Fruit fly (Drosophila melanogaster) whole organism, pupa: ENCODE measurements around the gene Sirt4.

Experiments
- CG10348 ChIP-seq: fragments of 200-800 bp; sonication (Bioruptor generic); IDR thresholded peaks from 2 replicates; pipeline ENCODE4 v1.3.6; 2022; ENCODE audit warnings: missing biosample characterization, missing genetic modification characterization
- CG12605 ChIP-seq: fragments of 200-800 bp; sonication (Bioruptor generic); IDR thresholded peaks from 2 replicates; pipeline ENCODE4 v1.3.6; 2022; ENCODE audit warnings: missing biosample characterization, missing genetic modification characterization
- CG13204 ChIP-seq: fragments of 200-800 bp; sonication (Bioruptor generic); optimal IDR thresholded peaks from 2 replicates; lab custom pipeline; 2018; ENCODE audit warnings: missing biosample characterization, mild to moderate bottlenecking, missing genetic modification characterization, moderate library complexity
- CG14655 ChIP-seq: fragments of 200-800 bp; sonication (Bioruptor generic); optimal IDR thresholded peaks from 3 replicates; lab custom pipeline; 2017; ENCODE audit warnings: mild to moderate bottlenecking, missing biosample characterization, missing genetic modification reagents, missing genetic modification characterization
- CG15710 ChIP-seq: fragments of 200-800 bp; sonication (Bioruptor generic); optimal IDR thresholded peaks from 2 replicates; lab custom pipeline; 2018; ENCODE audit warnings: missing biosample characterization, mild to moderate bottlenecking, missing genetic modification characterization, moderate library complexity
- CG17806 ChIP-seq: fragments of 200-800 bp; sonication (Bioruptor generic); optimal IDR thresholded peaks from 2 replicates; lab custom pipeline; 2018; ENCODE audit warnings: missing biosample characterization, mild to moderate bottlenecking, missing genetic modification characterization, moderate library complexity
- CG32121 ChIP-seq: fragments of 200-800 bp; sonication (Bioruptor generic); IDR thresholded peaks from 2 replicates; pipeline ENCODE4 v1.3.6; 2022; ENCODE audit warnings: missing biosample characterization, missing genetic modification characterization
- CG34367 ChIP-seq: fragments of 200-800 bp; sonication (Bioruptor generic); optimal IDR thresholded peaks from 2 replicates; lab custom pipeline; 2018; ENCODE audit warnings: missing biosample characterization, mild to moderate bottlenecking, missing genetic modification characterization
- CG4496 ChIP-seq: fragments of 200-800 bp; sonication (Bioruptor generic); IDR thresholded peaks from 3 replicates; pipeline ENCODE4 v1.3.6; 2022; ENCODE audit warnings: missing biosample characterization, missing genetic modification characterization
- CG8159 ChIP-seq: fragments of 200-800 bp; sonication (Bioruptor generic); optimal IDR thresholded peaks from 3 replicates; lab custom pipeline; 2018; ENCODE audit warnings: missing biosample characterization, mild to moderate bottlenecking, missing genetic modification characterization, moderate library complexity
- CG8301 ChIP-seq: fragments of 200-800 bp; sonication (Bioruptor generic); optimal IDR thresholded peaks from 2 replicates; lab custom pipeline; 2018; ENCODE audit warnings: missing biosample characterization, mild to moderate bottlenecking, missing genetic modification characterization
- CG9948 ChIP-seq: fragments of 200-800 bp; sonication (Bioruptor generic); optimal IDR thresholded peaks from 2 replicates; lab custom pipeline; 2018; ENCODE audit warnings: missing biosample characterization, mild to moderate bottlenecking, missing genetic modification characterization, moderate library complexity
- D1 ChIP-seq: fragments of 200-800 bp; sonication (Bioruptor generic); optimal IDR thresholded peaks from 2 replicates; lab custom pipeline; 2018; ENCODE audit warnings: missing biosample characterization, mild to moderate bottlenecking, missing genetic modification characterization, moderate library complexity
- EcR ChIP-seq: fragments of 200-800 bp; sonication (Bioruptor generic); optimal IDR thresholded peaks from 3 replicates; lab custom pipeline; 2019; ENCODE audit warnings: missing biosample characterization, missing genetic modification characterization, mild to moderate bottlenecking, moderate library complexity, missing genetic modification reagents
- Ets98B ChIP-seq: fragments of 200-800 bp; sonication (Bioruptor generic); IDR thresholded peaks from 2 replicates; pipeline ENCODE4 v1.3.6; 2022; ENCODE audit warnings: missing biosample characterization, missing genetic modification characterization
- Pif1A ChIP-seq: fragments of 200-800 bp; sonication (Bioruptor generic); optimal IDR thresholded peaks from 3 replicates; lab custom pipeline; 2016; ENCODE audit warnings: missing biosample characterization, missing genetic modification characterization
- Pif1B ChIP-seq: fragments of 200-800 bp; sonication (Bioruptor generic); optimal IDR thresholded peaks from 3 replicates; lab custom pipeline; 2016; ENCODE audit warnings: missing biosample characterization, missing genetic modification characterization
- Snoo ChIP-seq: fragments of 200-800 bp; sonication (Bioruptor generic); optimal IDR thresholded peaks from 3 replicates; lab custom pipeline; 2017; ENCODE audit warnings: missing biosample characterization, mild to moderate bottlenecking, missing genetic modification characterization, inconsistent platforms
- fd96Ca ChIP-seq: fragments of 200-800 bp; sonication (Bioruptor generic); IDR thresholded peaks from 3 replicates; pipeline ENCODE4 v1.3.6; 2022; ENCODE audit warnings: missing biosample characterization, missing genetic modification characterization
- gl ChIP-seq: fragments of 200-800 bp; sonication (Bioruptor generic); optimal IDR thresholded peaks from 2 replicates; lab custom pipeline; 2018; ENCODE audit warnings: missing biosample characterization, mild to moderate bottlenecking, missing genetic modification characterization
- rn ChIP-seq: fragments of 200-800 bp; sonication (Bioruptor generic); IDR thresholded peaks from 2 replicates; pipeline ENCODE4 v1.3.6; 2022; ENCODE audit warnings: missing biosample characterization, missing genetic modification characterization

The Sirt4 gene

dm6 chrX:5672243-5673051, 6.7 kb upstream of the Sirt4 start, which contains the start of gene RpL35:
Gene RpL35, plus strand, starts transcription at chrX:5672401.
- TF ChIP-seq Pif1B (GFP tag; lab: Kevin White, UChicago) (no peak), CG8159 (tag; lab: Kevin White, UChicago) (peak; percentile 24), CG8301 (tag; lab: Kevin White, UChicago) (peak; percentile 8), Snoo (tag; lab: Kevin White, UChicago) (peak; percentile 31), CG34367 (tag; lab: Kevin White, UChicago) (peak; percentile 7), CG4496 (peak; percentile 51; the same call in 2 of the 3 replicates), gl (tag; lab: Kevin White, UChicago) (peak; percentile 31), EcR (GFP tag; lab: Kevin White, UChicago) (no peak)
- TF ChIP-seq, all 21 proteins: peak for 6

DNA sequence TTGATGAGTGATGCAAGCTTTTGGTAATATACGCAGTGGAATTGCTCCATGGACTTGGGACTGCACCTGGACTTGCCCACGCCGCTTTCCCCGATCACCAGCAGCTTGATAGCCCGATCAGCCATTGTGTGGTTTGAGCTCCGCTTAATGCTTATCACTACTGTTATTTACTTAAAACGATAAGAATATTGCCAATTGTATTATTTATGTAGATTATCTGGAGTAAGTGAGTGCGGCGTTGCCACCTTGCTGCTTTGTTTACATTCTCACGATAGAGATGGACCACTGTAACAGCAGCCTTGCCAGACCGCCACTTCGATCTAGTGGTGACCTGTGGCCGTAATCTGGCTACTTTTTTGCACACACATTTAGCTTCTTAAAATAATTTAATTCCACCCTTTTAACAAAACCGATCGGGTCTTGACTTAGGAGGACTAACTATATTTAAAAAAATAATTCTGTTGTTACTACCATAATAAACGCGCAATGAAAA, 5.8 kb upstream of the Sirt4 start, which contains the start of gene Rab18:
Rab18 (minus strand) TSS at position 276 of the 493 bp plus-strand sequence.
- no peak for TF ChIP-seq CG34367 (tag; lab: Kevin White, UChicago)
- no peak for TF ChIP-seq CG15710 (tag; lab: Kevin White, UChicago)
- TF ChIP-seq Ets98B, result no peak
- no peak for TF ChIP-seq rn (GFP tag; lab: Robert Waterston, UW)
- TF ChIP-seq fd96Ca (GFP tag; lab: Robert Waterston, UW), result peak; percentile 18; the same call in 1 of the 3 replicates
- TF ChIP-seq CG4496, result peak; percentile 61; the same call in 2 of the 3 replicates
- no peak for TF ChIP-seq CG13204 (GFP tag; lab: Kevin White, UChicago)
- TF ChIP-seq Pif1B (GFP tag; lab: Kevin White, UChicago), result no peak
- no peak for TF ChIP-seq CG8301 (tag; lab: Kevin White, UChicago)
- peak; percentile 53 for TF ChIP-seq gl (tag; lab: Kevin White, UChicago)
- TF ChIP-seq Pif1A (GFP tag; lab: Kevin White, UChicago), result no peak
- no peak for TF ChIP-seq CG8159 (tag; lab: Kevin White, UChicago)
- TF ChIP-seq CG14655 (GFP tag; lab: Kevin White, UChicago), result no peak
- no peak for TF ChIP-seq CG32121 (GFP tag; lab: Robert Waterston, UW)
- no peak for TF ChIP-seq CG10348 (GFP tag; lab: Robert Waterston, UW)
- TF ChIP-seq CG9948, result no peak
- no peak for TF ChIP-seq Snoo (tag; lab: Kevin White, UChicago)
- TF ChIP-seq CG12605 (GFP tag; lab: Robert Waterston, UW), result no peak
- TF ChIP-seq EcR (GFP tag; lab: Kevin White, UChicago), result no peak
- TF ChIP-seq D1 (tag; lab: Kevin White, UChicago), result no peak
- TF ChIP-seq CG17806, result no peak

DNA sequence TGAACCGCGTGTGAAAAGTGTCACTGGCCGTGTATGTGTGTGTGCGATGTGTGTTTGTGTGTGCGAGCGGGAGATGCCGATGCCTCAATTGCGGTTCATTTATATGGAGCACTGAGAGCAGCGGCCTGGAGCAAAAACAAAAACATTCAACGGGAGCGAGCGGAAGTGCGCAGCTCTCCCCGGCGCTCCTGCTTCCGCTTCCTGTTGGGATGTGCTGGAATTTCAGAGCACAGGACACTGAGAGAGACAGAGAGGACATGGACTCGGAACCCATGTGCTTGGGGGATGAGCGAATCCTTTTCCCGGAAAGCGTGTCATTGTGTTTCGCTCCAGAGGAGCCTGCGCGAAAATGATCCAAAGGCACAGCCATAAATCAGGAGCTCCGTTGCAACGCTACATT, 1.5 kb downstream of the Sirt4 start:
- TF ChIP-seq CG4496, result no peak
- no peak for TF ChIP-seq CG10348 (GFP tag; lab: Robert Waterston, UW)
- TF ChIP-seq CG32121 (GFP tag; lab: Robert Waterston, UW), result no peak
- no peak for TF ChIP-seq Snoo (tag; lab: Kevin White, UChicago)
- TF ChIP-seq fd96Ca (GFP tag; lab: Robert Waterston, UW), result no peak
- TF ChIP-seq CG13204 (GFP tag; lab: Kevin White, UChicago), result peak; percentile 43
- TF ChIP-seq CG14655 (GFP tag; lab: Kevin White, UChicago), result no peak
- TF ChIP-seq CG12605 (GFP tag; lab: Robert Waterston, UW), result no peak
- no peak for TF ChIP-seq CG8159 (tag; lab: Kevin White, UChicago)
- TF ChIP-seq CG17806, result no peak
- no peak for TF ChIP-seq D1 (tag; lab: Kevin White, UChicago)
- no peak for TF ChIP-seq CG8301 (tag; lab: Kevin White, UChicago)
- no peak for TF ChIP-seq rn (GFP tag; lab: Robert Waterston, UW)
- no peak for TF ChIP-seq CG34367 (tag; lab: Kevin White, UChicago)
- TF ChIP-seq EcR (GFP tag; lab: Kevin White, UChicago), result peak; percentile 15
- TF ChIP-seq, all 21 proteins: peak for 2

dm6 chrX:5662761-5663160, 3.0 kb downstream of the Sirt4 start, which contains the start of gene OtopLc:
Gene OtopLc, minus strand, starts transcription at chrX:5662861.
- TF ChIP-seq CG17806 (no peak), CG15710 (tag; lab: Kevin White, UChicago) (no peak), CG8159 (tag; lab: Kevin White, UChicago) (no peak), Ets98B (no peak), CG12605 (GFP tag; lab: Robert Waterston, UW) (no peak), CG34367 (tag; lab: Kevin White, UChicago) (no peak), CG4496 (no peak)

DNA sequence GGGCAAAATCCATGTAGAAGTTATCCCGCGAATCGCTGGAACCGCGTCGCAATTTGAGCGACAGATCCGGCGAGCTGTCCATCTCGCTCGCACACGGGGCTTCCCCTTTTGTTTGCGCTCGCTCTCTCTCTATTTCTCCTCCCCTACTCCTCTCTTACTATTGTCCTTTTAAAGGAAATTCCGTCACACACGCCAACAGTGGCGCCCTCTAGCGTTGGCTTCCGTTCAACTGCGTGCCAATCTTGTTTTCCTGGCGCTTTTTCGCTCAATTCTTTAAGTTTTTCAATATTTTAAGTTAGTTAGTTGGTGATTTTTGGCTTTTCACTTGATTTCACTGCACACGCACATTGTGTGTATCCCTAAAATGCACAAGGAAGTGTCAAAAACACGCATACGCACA, 3.8 kb downstream of the Sirt4 start:
- no peak for TF ChIP-seq Pif1A (GFP tag; lab: Kevin White, UChicago)
- no peak for TF ChIP-seq Pif1B (GFP tag; lab: Kevin White, UChicago)
- no peak for TF ChIP-seq CG9948
- no peak for TF ChIP-seq CG12605 (GFP tag; lab: Robert Waterston, UW)
- TF ChIP-seq CG4496, result no peak
- TF ChIP-seq CG34367 (tag; lab: Kevin White, UChicago), result no peak
- TF ChIP-seq CG8301 (tag; lab: Kevin White, UChicago), result no peak
- TF ChIP-seq D1 (tag; lab: Kevin White, UChicago), result no peak
- no peak for TF ChIP-seq CG10348 (GFP tag; lab: Robert Waterston, UW)
